Worm (Caenorhabditis elegans): ENCODE data around the gene T07F12.4.

- TF ChIP-seq lin-13 (GFP tag; optimal IDR thresholded peaks at IDR 0.05), result no peak
- no peak for TF ChIP-seq jun-1 (tag; optimal IDR thresholded peaks at IDR 0.05)
- TF ChIP-seq fos-1 (tag; optimal IDR thresholded peaks at IDR 0.05), result no peak
- no peak for TF ChIP-seq zag-1 (tag; optimal IDR thresholded peaks at IDR 0.05)
- TF ChIP-seq lin-39 (tag; optimal IDR thresholded peaks at IDR 0.05), result no peak
- no peak for TF ChIP-seq mdl-1 (tag; optimal IDR thresholded peaks at IDR 0.05)
- no peak for TF ChIP-seq nhr-76 (tag; optimal IDR thresholded peaks at IDR 0.05)
- TF ChIP-seq aly-2 (tag; optimal IDR thresholded peaks at IDR 0.05), result no peak
- no peak for TF ChIP-seq mef-2 (tag; optimal IDR thresholded peaks at IDR 0.05)
- TF ChIP-seq ztf-4 (tag; optimal IDR thresholded peaks at IDR 0.05), result no peak
These were observed 29.0 kb upstream of the T07F12.4 start, which contains the start of gene mct-4 for ce11 chrX:4929657-4930056.

Measured in whole organism, L1 larva.